Fruit fly (Drosophila melanogaster) whole organism, embryonic: ENCODE results near the gene Obp99a.

Experiments used
- Ada2b ChIP-seq: fragments of 200-800 bp; sonication (Bioruptor generic); IDR thresholded peaks from 2 replicates; pipeline ENCODE4 v1.3.6; 2022; ENCODE audit warnings: missing biosample characterization, missing genetic modification characterization
- CG10654 ChIP-seq: fragments of 200-800 bp; sonication (Bioruptor generic); optimal IDR thresholded peaks from 2 replicates; lab custom pipeline; 2016; ENCODE audit warnings: missing biosample characterization, missing genetic modification characterization
- CG10959 ChIP-seq: fragments of 200-800 bp; sonication (Bioruptor generic); IDR thresholded peaks from 2 replicates; pipeline ENCODE4 v1.3.6; 2022; ENCODE audit warnings: missing biosample characterization, missing genetic modification characterization
- CG12219 ChIP-seq: fragments of 200-800 bp; sonication (Bioruptor generic); optimal IDR thresholded peaks from 3 replicates; lab custom pipeline; 2018; ENCODE audit warnings: missing biosample characterization, mild to moderate bottlenecking, missing genetic modification characterization
- CG12942 ChIP-seq: fragments of 200-800 bp; sonication (Bioruptor generic); optimal IDR thresholded peaks from 3 replicates; lab custom pipeline; 2016; ENCODE audit warnings: missing biosample characterization, missing genetic modification characterization
- CG13624 ChIP-seq: fragments of 200-800 bp; sonication (Bioruptor generic); optimal IDR thresholded peaks from 2 replicates; lab custom pipeline; 2016; ENCODE audit warnings: missing biosample characterization, missing genetic modification characterization
- CG13775 ChIP-seq: fragments of 200-800 bp; sonication (Bioruptor generic); optimal IDR thresholded peaks from 3 replicates; lab custom pipeline; 2017; ENCODE audit warnings: missing biosample characterization, mild to moderate bottlenecking, missing genetic modification characterization
- CG15696 ChIP-seq: fragments of 200-800 bp; sonication (Bioruptor generic); optimal IDR thresholded peaks from 2 replicates; lab custom pipeline; 2019; ENCODE audit warnings: missing biosample characterization, mild to moderate bottlenecking, missing genetic modification characterization, moderate library complexity
- CG2116 ChIP-seq: fragments of 200-800 bp; sonication (Bioruptor generic); optimal IDR thresholded peaks from 3 replicates; lab custom pipeline; 2018; ENCODE audit warnings: missing biosample characterization, mild to moderate bottlenecking, missing genetic modification characterization
- CG2712 ChIP-seq: fragments of 200-800 bp; optimal IDR thresholded peaks from 3 replicates; lab custom pipeline; 2019; ENCODE audit warnings: missing biosample characterization, mild to moderate bottlenecking, missing genetic modification characterization, moderate library complexity
- CG2875 ChIP-seq: fragments of 200-800 bp; sonication (Bioruptor generic); optimal IDR thresholded peaks from 2 replicates; lab custom pipeline; 2017; ENCODE audit warnings: missing biosample characterization, mild to moderate bottlenecking, missing genetic modification characterization, missing genetic modification reagents
- CG31441 ChIP-seq: fragments of 200-800 bp; sonication (Bioruptor generic); IDR thresholded peaks from 2 replicates; pipeline ENCODE4 v1.3.6; 2022; ENCODE audit warnings: missing biosample characterization, missing genetic modification characterization
- CG33557 ChIP-seq: fragments of 200-800 bp; sonication (Bioruptor generic); optimal IDR thresholded peaks from 2 replicates; lab custom pipeline; 2019; ENCODE audit warnings: missing biosample characterization, mild to moderate bottlenecking, missing genetic modification characterization, moderate library complexity
- CG4360 ChIP-seq: fragments of 200-800 bp; sonication (Bioruptor generic); IDR thresholded peaks from 2 replicates; pipeline ENCODE4 v1.3.6; 2022; ENCODE audit warnings: missing biosample characterization, missing genetic modification characterization
- CG43689 ChIP-seq: fragments of 200-800 bp; sonication (Bioruptor generic); IDR thresholded peaks from 2 replicates; pipeline ENCODE4 v1.3.6; 2022; ENCODE audit warnings: missing biosample characterization, missing genetic modification characterization
- CG6689 ChIP-seq: fragments of 200-800 bp; sonication (Bioruptor generic); IDR thresholded peaks from 2 replicates; pipeline ENCODE4 v1.3.6; 2022; ENCODE audit warnings: missing biosample characterization, missing genetic modification characterization
- CG6791 ChIP-seq: fragments of 200-800 bp; sonication (Bioruptor generic); IDR thresholded peaks from 3 replicates; pipeline ENCODE4 v1.3.6; 2022; ENCODE audit warnings: missing biosample characterization, missing genetic modification characterization; ENCODE audit not compliant: partially characterized antibody
- CG6854 ChIP-seq: fragments of 200-800 bp; sonication (Bioruptor generic); optimal IDR thresholded peaks from 3 replicates; lab custom pipeline; 2017; ENCODE audit warnings: missing biosample characterization, mild to moderate bottlenecking, missing genetic modification characterization
- CG7357 ChIP-seq: fragments of 200-800 bp; sonication (Bioruptor generic); IDR thresholded peaks from 3 replicates; pipeline ENCODE4 v1.3.6; 2022; ENCODE audit warnings: missing biosample characterization, missing genetic modification characterization
- CG7556 ChIP-seq: fragments of 200-800 bp; sonication (Bioruptor generic); optimal IDR thresholded peaks from 2 replicates; lab custom pipeline; 2017; ENCODE audit warnings: missing biosample characterization, mild to moderate bottlenecking, missing genetic modification characterization
- CG8924 ChIP-seq: fragments of 200-800 bp; optimal IDR thresholded peaks from 3 replicates; lab custom pipeline; 2019; ENCODE audit warnings: missing biosample characterization, mild to moderate bottlenecking, missing genetic modification characterization, moderate library complexity
- CG9437 ChIP-seq: fragments of 200-800 bp; sonication (Bioruptor generic); optimal IDR thresholded peaks from 2 replicates; lab custom pipeline; 2018; ENCODE audit warnings: missing biosample characterization, mild to moderate bottlenecking, missing genetic modification characterization
- CG9817 ChIP-seq: fragments of 200-800 bp; sonication (Bioruptor generic); optimal IDR thresholded peaks from 2 replicates; lab custom pipeline; 2018; ENCODE audit warnings: missing biosample characterization, mild to moderate bottlenecking, missing genetic modification characterization, moderate library complexity
- Drgx ChIP-seq: fragments of 200-800 bp; sonication (Bioruptor generic); IDR thresholded peaks from 2 replicates; pipeline ENCODE4 v1.3.6; 2022; ENCODE audit warnings: missing biosample characterization, missing genetic modification characterization
- Eip74EF ChIP-seq, 2 experiments: fragments of 200-800 bp in 1 of 2; fragments of >200 bp in 1 of 2; sonication (Bioruptor generic) in 1 of 2; optimal IDR thresholded peaks; 2 replicates each; lab custom pipeline; 2017 to 2019; ENCODE audit warnings: missing biosample characterization in 2 of 2, missing genetic modification characterization in 2 of 2, mild to moderate bottlenecking in 1 of 2, moderate library complexity in 1 of 2
- Elba2 ChIP-seq: fragments of 200-800 bp; sonication (Bioruptor generic); optimal IDR thresholded peaks from 3 replicates; lab custom pipeline; 2016; ENCODE audit warnings: missing biosample characterization, missing genetic modification characterization
- Lhr ChIP-seq: fragments of 200-800 bp; sonication (Bioruptor generic); optimal IDR thresholded peaks from 3 replicates; lab custom pipeline; 2017; ENCODE audit warnings: mild to moderate bottlenecking, missing biosample characterization, missing genetic modification reagents, missing genetic modification characterization
- Mad ChIP-seq: fragments of 200-800 bp; sonication (Bioruptor generic); optimal IDR thresholded peaks from 2 replicates; lab custom pipeline; 2016; ENCODE audit warnings: missing biosample characterization, missing genetic modification characterization
- Med ChIP-seq: fragments of 200-800 bp; sonication (Bioruptor generic); peaks from one replicate; lab custom pipeline; 2016; ENCODE audit warnings: missing biosample characterization, missing genetic modification characterization, mild to moderate bottlenecking, inconsistent platforms, moderate library complexity
- Pdp1 ChIP-seq, 2 experiments: fragments of 200-800 bp; sonication (Bioruptor generic); optimal IDR thresholded peaks; 3 replicates each; lab custom pipeline; 2016; ENCODE audit warnings: missing biosample characterization in 2 of 2, missing genetic modification characterization in 2 of 2, mild to moderate bottlenecking in 1 of 2, moderate library complexity in 1 of 2
- Six4 ChIP-seq: fragments of 200-800 bp; sonication (Bioruptor generic); optimal IDR thresholded peaks from 2 replicates; lab custom pipeline; 2016; ENCODE audit warnings: missing biosample characterization, missing genetic modification characterization
- Sox100B ChIP-seq: fragments of 200-800 bp; sonication (Bioruptor generic); optimal IDR thresholded peaks from 3 replicates; lab custom pipeline; 2018; ENCODE audit warnings: missing biosample characterization, mild to moderate bottlenecking, missing genetic modification characterization
- ci ChIP-seq: fragments of 200-800 bp; sonication (Bioruptor generic); IDR thresholded peaks from 3 replicates; pipeline ENCODE4 v1.3.6; 2022; ENCODE audit warnings: missing biosample characterization, missing genetic modification characterization
- dm ChIP-seq: fragments of 200-800 bp; sonication (Bioruptor generic); optimal IDR thresholded peaks from 3 replicates; lab custom pipeline; 2016; ENCODE audit warnings: missing biosample characterization, missing genetic modification characterization
- dmrt99B ChIP-seq: fragments of 200-800 bp; sonication (Bioruptor generic); optimal IDR thresholded peaks from 2 replicates; lab custom pipeline; 2018; ENCODE audit warnings: missing biosample characterization, mild to moderate bottlenecking, missing genetic modification characterization, moderate library complexity
- fd96Cb ChIP-seq: fragments of 200-800 bp; sonication (Bioruptor generic); optimal IDR thresholded peaks from 2 replicates; lab custom pipeline; 2018; ENCODE audit warnings: missing biosample characterization, mild to moderate bottlenecking, missing genetic modification characterization, moderate library complexity
- gfzf ChIP-seq: fragments of 200-800 bp; sonication (Bioruptor generic); optimal IDR thresholded peaks from 2 replicates; lab custom pipeline; 2016; ENCODE audit warnings: missing biosample characterization, mild to moderate bottlenecking, missing genetic modification characterization, moderate library complexity
- gsb-n ChIP-seq: fragments of 200-800 bp; sonication (Bioruptor generic); optimal IDR thresholded peaks from 3 replicates; lab custom pipeline; 2018; ENCODE audit warnings: missing biosample characterization, mild to moderate bottlenecking, missing genetic modification characterization
- hkb ChIP-seq, 2 experiments: fragments of 200-800 bp in 1 of 2; fragments of >200 bp in 1 of 2; sonication (Bioruptor generic) in 1 of 2; IDR thresholded peaks in 1 of 2; optimal IDR thresholded peaks in 1 of 2; 2 replicates each; pipeline versions ENCODE4 v1.3.6 to Lab custom; 2017 to 2022; ENCODE audit warnings: missing biosample characterization in 1 of 2, missing genetic modification characterization in 1 of 2
- maf-S ChIP-seq: fragments of 200-800 bp; sonication (Bioruptor generic); optimal IDR thresholded peaks from 2 replicates; lab custom pipeline; 2016; ENCODE audit warnings: missing biosample characterization, missing genetic modification characterization
- sim ChIP-seq: fragments of 200-800 bp; sonication (Bioruptor generic); IDR thresholded peaks from 2 replicates; pipeline ENCODE4 v1.3.6; 2022; ENCODE audit warnings: missing biosample characterization, missing genetic modification characterization
- sisA ChIP-seq: fragments of 200-800 bp; sonication (Bioruptor generic); IDR thresholded peaks from 2 replicates; pipeline ENCODE4 v1.3.6; 2022; ENCODE audit warnings: missing biosample characterization, missing genetic modification characterization
- ssp ChIP-seq: fragments of 200-800 bp; sonication (Bioruptor generic); IDR thresholded peaks from 2 replicates; pipeline ENCODE4 v1.3.6; 2022; ENCODE audit warnings: missing biosample characterization, missing genetic modification characterization
- tap ChIP-seq: fragments of 200-800 bp; optimal IDR thresholded peaks from 3 replicates; lab custom pipeline; 2019; ENCODE audit warnings: missing biosample characterization, mild to moderate bottlenecking, missing genetic modification characterization, moderate library complexity
- unpg ChIP-seq: fragments of 200-800 bp; sonication (Bioruptor generic); optimal IDR thresholded peaks from 3 replicates; lab custom pipeline; 2018; ENCODE audit warnings: missing biosample characterization, mild to moderate bottlenecking, missing genetic modification characterization, moderate library complexity
- vvl ChIP-seq: fragments of 200-800 bp; sonication (Bioruptor generic); IDR thresholded peaks from 2 replicates; pipeline ENCODE4 v1.3.6; 2022; ENCODE audit warnings: missing biosample characterization, missing genetic modification characterization
- z ChIP-seq: fragments of 200-800 bp; sonication (Bioruptor generic); IDR thresholded peaks from 3 replicates; pipeline ENCODE4 v1.3.6; 2022; ENCODE audit warnings: missing biosample characterization, missing genetic modification characterization

Obp99a gene

DNA sequence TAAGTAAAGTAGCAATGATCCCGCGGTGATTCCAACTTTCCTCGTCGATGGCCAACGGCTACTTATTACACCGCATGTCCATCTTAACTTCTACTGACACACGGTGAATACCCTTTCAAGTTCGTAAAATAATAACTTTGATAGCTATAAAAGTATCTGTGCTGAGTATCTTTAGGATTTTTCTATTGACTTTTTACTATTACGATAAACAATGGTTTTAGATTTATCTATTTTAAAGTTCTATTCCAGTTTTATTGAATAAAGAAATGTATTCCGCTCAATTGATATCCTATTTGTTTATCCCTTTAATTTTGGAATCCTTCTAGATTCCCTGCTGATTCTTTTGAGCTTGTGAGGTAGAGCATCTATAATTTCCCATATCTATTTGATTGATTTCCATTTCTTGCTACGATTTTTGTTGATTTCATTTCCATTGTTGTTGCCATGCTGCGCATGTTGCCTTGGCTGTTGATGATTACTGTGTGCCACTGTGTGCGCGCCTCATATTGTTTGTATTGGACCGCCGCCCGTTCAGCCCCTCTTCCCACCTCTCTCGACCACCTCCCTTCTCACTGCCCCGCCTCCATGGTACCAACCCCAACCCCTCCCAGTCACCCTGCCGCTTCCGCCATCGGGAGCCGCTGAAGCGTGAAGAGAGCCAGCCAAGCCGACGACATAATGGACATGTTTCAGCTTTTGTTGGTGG lies 18.5 kb downstream of the Obp99a start (continued):
- TF ChIP-seq CG6854 (GFP tag; lab: Kevin White, UChicago) (no peak), dm (GFP tag; lab: Kevin White, UChicago) (no peak)
- TF ChIP-seq, all 482 proteins: peak for 14

DNA sequence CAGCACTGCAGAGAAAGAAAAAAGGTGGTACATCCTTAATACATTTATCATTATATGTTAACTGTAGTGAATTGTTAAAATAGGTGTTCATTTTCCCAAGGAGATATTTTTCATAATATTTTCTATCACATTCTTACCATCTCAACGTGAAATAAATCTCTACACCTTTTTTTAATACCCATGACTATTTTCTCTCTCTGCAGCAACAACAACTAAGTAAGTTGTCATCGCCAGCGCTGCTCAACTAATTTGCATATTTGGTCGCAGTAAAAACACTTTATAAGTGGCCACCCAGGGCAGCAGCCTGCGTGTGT lies 19.0 kb downstream of the Obp99a start:
- 0 out of 2 replicates have a peak, but pooled peaks have one; percentile 16 for TF ChIP-seq CG10959 (GFP tag; lab: Robert Waterston, UW)
- TF ChIP-seq vvl (GFP tag; lab: Robert Waterston, UW) = peak; percentile 74
- peak; percentile 20 for TF ChIP-seq CG9437 (GFP tag; lab: Kevin White, UChicago)
- TF ChIP-seq CG2875 (GFP tag; lab: Kevin White, UChicago) = peak; percentile 5
- peak; percentile 35 for TF ChIP-seq CG12219 (GFP tag; lab: Kevin White, UChicago)
- no peak for TF ChIP-seq gfzf (GFP tag; lab: Kevin White, UChicago)
- no peak for TF ChIP-seq CG2116 (GFP tag; lab: Kevin White, UChicago)
- peak; percentile 30; the same call in 1 of the 2 replicates for TF ChIP-seq CG43689 (GFP tag; lab: Robert Waterston, UW)
- no peak for TF ChIP-seq Elba2 (GFP tag; lab: Kevin White, UChicago)
- TF ChIP-seq CG8924 (tag; lab: Kevin White, UChicago) = peak; percentile 37
- TF ChIP-seq Mad (GFP tag; lab: Kevin White, UChicago) = no peak
- no peak for TF ChIP-seq ci (GFP tag; lab: Robert Waterston, UW)
- peak; percentile 47 for TF ChIP-seq Sox100B (GFP tag; lab: Kevin White, UChicago)
- TF ChIP-seq Six4 (GFP tag; lab: Kevin White, UChicago) = peak; percentile 7
- peak; percentile 78 for TF ChIP-seq Med (GFP tag; lab: Kevin White, UChicago)
- peak; percentile 52; the same call in 1 of the 2 replicates for TF ChIP-seq CG31441
- TF ChIP-seq hkb (optimal IDR thresholded peaks at IDR 0.05; lab: Kevin White, UChicago) = no peak
- TF ChIP-seq hkb (GFP tag; IDR thresholded peaks at IDR 0.05; lab: Robert Waterston, UW) = peak; percentile 61
- 0 out of 2 replicates have a peak, but pooled peaks have one; percentile 29 for TF ChIP-seq Drgx (GFP tag; lab: Robert Waterston, UW)
- TF ChIP-seq CG7357 = 0 out of 3 replicates have a peak, but pooled peaks have one; percentile 18
- TF ChIP-seq Eip74EF (GFP tag; optimal IDR thresholded peaks at IDR 0.05; lab: Kevin White, UChicago) = peak in 1 of 2 experiments; percentile 12
- TF ChIP-seq tap = peak; percentile 32
- peak; percentile 56; the same call in 1 of the 2 replicates for TF ChIP-seq CG4360 (GFP tag; lab: Robert Waterston, UW)
- TF ChIP-seq sim = 0 out of 2 replicates have a peak, but pooled peaks have one; percentile 44
- TF ChIP-seq CG13775 (GFP tag; lab: Kevin White, UChicago) = peak; percentile 34
- TF ChIP-seq CG13624 = peak; percentile 26
- peak; percentile 4 for TF ChIP-seq CG10654 (GFP tag; lab: Kevin White, UChicago)
- TF ChIP-seq CG15696 (tag; lab: Kevin White, UChicago) = peak; percentile 28
- peak in 1 of 2 experiments; percentile 11 for TF ChIP-seq Pdp1 (GFP tag; optimal IDR thresholded peaks at IDR 0.05; lab: Kevin White, UChicago)
- TF ChIP-seq CG7556 (GFP tag; lab: Kevin White, UChicago) = peak; percentile 46
- peak; percentile 59 for TF ChIP-seq fd96Cb
- peak; percentile 2 for TF ChIP-seq Lhr (GFP tag; lab: Kevin White, UChicago)
- peak; percentile 61 for TF ChIP-seq unpg (GFP tag; lab: Kevin White, UChicago)
- no peak for TF ChIP-seq ssp (GFP tag; lab: Robert Waterston, UW)
- TF ChIP-seq CG12942 = peak; percentile 4
- peak; percentile 81 for TF ChIP-seq dmrt99B
- TF ChIP-seq CG6689 (GFP tag; lab: Robert Waterston, UW) = peak; percentile 29; the same call in 1 of the 2 replicates
- peak; percentile 54 for TF ChIP-seq CG2712 (tag; lab: Kevin White, UChicago)
- no peak for TF ChIP-seq z (GFP tag; lab: Robert Waterston, UW)
- peak; percentile 54 for TF ChIP-seq sisA (GFP tag; lab: Robert Waterston, UW)
- TF ChIP-seq gsb-n (tag; lab: Kevin White, UChicago) = peak; percentile 53
- TF ChIP-seq CG6791 (GFP tag; lab: Robert Waterston, UW) = no peak
- peak; percentile 12 for TF ChIP-seq CG33557 (GFP tag; lab: Kevin White, UChicago)
- TF ChIP-seq CG9817 (tag; lab: Kevin White, UChicago) = peak; percentile 22
- no peak for TF ChIP-seq maf-S (GFP tag; lab: Kevin White, UChicago)
- peak; percentile 58 for TF ChIP-seq Ada2b (GFP tag; lab: Robert Waterston, UW)
